Fruit fly (Drosophila melanogaster): ENCODE results near the gene mtd.
A peak's percentile ranks its signal among the peaks of the same experiment; 100 is the strongest.

The mtd gene

dm6 chr3R:5393742-5394391, 43.6 kb upstream of the mtd start, which contains the start of gene CG1172 (continued):
- TF ChIP-seq org-1 (GFP tag; optimal IDR thresholded peaks at IDR 0.05) (no peak), CG11695 (GFP tag; IDR thresholded peaks at IDR 0.05) (peak; percentile 91), CG12104 (GFP tag; optimal IDR thresholded peaks at IDR 0.05) (no peak), Hr78 (GFP tag; optimal IDR thresholded peaks at IDR 0.05) (peak in 1 of 2 experiments; percentile 72), Sry-β (GFP tag; optimal IDR thresholded peaks at IDR 0.05) (no peak), yki (optimal IDR thresholded peaks at IDR 0.05) (no peak), Dref (GFP tag; IDR thresholded peaks at IDR 0.05) (peak; percentile 75), Ets65A (GFP tag) (peak; percentile 77), CG18764 (GFP tag; optimal IDR thresholded peaks at IDR 0.05) (no peak), stc (GFP tag; IDR thresholded peaks at IDR 0.05) (no peak), CG11247 (GFP tag; IDR thresholded peaks at IDR 0.05) (no peak), CG13775 (GFP tag; optimal IDR thresholded peaks at IDR 0.05) (no peak), Rx (GFP tag; IDR thresholded peaks at IDR 0.05) (no peak), zen (tag; optimal IDR thresholded peaks at IDR 0.05) (peak; percentile 44), CG1602 (GFP tag; optimal IDR thresholded peaks at IDR 0.05) (no peak), Nf-YB (GFP tag; optimal IDR thresholded peaks at IDR 0.05) (no peak), Lim3 (GFP tag; IDR thresholded peaks at IDR 0.05) (no peak), MBD-R2 (GFP tag; IDR thresholded peaks at IDR 0.05) (peak; percentile 59), schlank (tag; optimal IDR thresholded peaks at IDR 0.05) (no peak), zfh1 (GFP tag; IDR thresholded peaks at IDR 0.05) (no peak), TFAM (GFP tag; optimal IDR thresholded peaks at IDR 0.05) (no peak), CrebB (tag; optimal IDR thresholded peaks at IDR 0.05) (peak; percentile 21), CG10565 (GFP tag; optimal IDR thresholded peaks at IDR 0.05) (no peak), sd (tag; optimal IDR thresholded peaks at IDR 0.05) (peak; percentile 68), H15 (GFP tag; IDR thresholded peaks at IDR 0.05) (no peak), ro (GFP tag; IDR thresholded peaks at IDR 0.05) (no peak), CG16863 (GFP tag; optimal IDR thresholded peaks at IDR 0.05) (no peak), btn (GFP tag; optimal IDR thresholded peaks at IDR 0.05) (no peak), pan (optimal IDR thresholded peaks at IDR 0.05) (no peak), pan (GFP tag; optimal IDR thresholded peaks at IDR 0.05 in 1 of 2, IDR thresholded peaks at IDR 0.05 in 1 of 2) (no peak), onecut (GFP tag; IDR thresholded peaks at IDR 0.05) (no peak), stwl (tag; optimal IDR thresholded peaks at IDR 0.05) (peak; percentile 96), CG42726 (GFP tag; IDR thresholded peaks at IDR 0.05; ENCODE audit: partially characterized antibody) (no peak), Max (GFP tag; optimal IDR thresholded peaks at IDR 0.05) (no peak), tio (GFP tag; optimal IDR thresholded peaks at IDR 0.05) (no peak), CG30431 (GFP tag; optimal IDR thresholded peaks at IDR 0.05) (no peak), CG2875 (GFP tag; optimal IDR thresholded peaks at IDR 0.05) (no peak), D19B (GFP tag; optimal IDR thresholded peaks at IDR 0.05) (no peak), pzg (GFP tag; optimal IDR thresholded peaks at IDR 0.05) (peak; percentile 88), CG2202 (tag; optimal IDR thresholded peaks at IDR 0.05) (no peak), CG14441 (GFP tag; IDR thresholded peaks at IDR 0.05) (no peak), Nf-YC (tag; optimal IDR thresholded peaks at IDR 0.05) (no peak), CG17385 (GFP tag; optimal IDR thresholded peaks at IDR 0.05) (no peak), CG2116 (GFP tag; optimal IDR thresholded peaks at IDR 0.05) (peak; percentile 73), ssp (GFP tag; IDR thresholded peaks at IDR 0.05) (no peak), CG4707 (GFP tag; optimal IDR thresholded peaks at IDR 0.05) (no peak), kay (GFP tag; optimal IDR thresholded peaks at IDR 0.05) (no peak), CG43689 (GFP tag; IDR thresholded peaks at IDR 0.05) (no peak), aop (GFP tag; IDR thresholded peaks at IDR 0.05) (no peak), CG4404 (GFP tag; IDR thresholded peaks at IDR 0.05) (no peak), slp2 (GFP tag; optimal IDR thresholded peaks at IDR 0.05) (no peak), amos (GFP tag; IDR thresholded peaks at IDR 0.05; ENCODE audit: partially characterized antibody) (peak; percentile 73)

Measured in whole organism, embryonic.